Worm (Caenorhabditis elegans) whole organism, L4 larva: Measurements from ENCODE around the gene sdz-37.

ENCODE experiments used
- T20F7.1 ChIP-seq: fragments of 200-800 bp; sonication (Bioruptor generic); optimal IDR thresholded peaks from 2 replicates; lab custom pipeline; 2018; ENCODE audit warnings: mild to moderate bottlenecking, missing genetic modification characterization, missing compliant biosample characterization
- Y5F2A.4 ChIP-seq: fragments of 200-800 bp; sonication (Bioruptor generic); optimal IDR thresholded peaks from 2 replicates; lab custom pipeline; 2018; ENCODE audit warnings: mild to moderate bottlenecking, missing genetic modification characterization, missing compliant biosample characterization
- Y75B8A.6 ChIP-seq: fragments of 200-800 bp; sonication (Bioruptor generic); IDR thresholded peaks from 2 replicates; pipeline ENCODE4 v1.3.6; 2022; ENCODE audit warnings: missing genetic modification reagents, missing genetic modification characterization, missing compliant biosample characterization
- ZK337.2 ChIP-seq: fragments of 200-800 bp; sonication (Bioruptor generic); IDR thresholded peaks from 2 replicates; pipeline ENCODE4 v1.3.6; 2022; ENCODE audit warnings: missing genetic modification reagents, missing genetic modification characterization, missing compliant biosample characterization
- aha-1 ChIP-seq: fragments of 150-350 bp; peaks from one replicate; lab custom pipeline; 2014; ENCODE audit warnings: missing biosample characterization, missing genetic modification characterization
- ceh-28 ChIP-seq: fragments of 150-350 bp; optimal IDR thresholded peaks from 2 replicates; lab custom pipeline; 2014; ENCODE audit warnings: missing biosample characterization, missing genetic modification reagents, missing genetic modification characterization
- ceh-44 ChIP-seq: fragments of 200-800 bp; sonication (Bioruptor generic); IDR thresholded peaks from 2 replicates; pipeline ENCODE4 v1.3.6; 2022; ENCODE audit warnings: missing genetic modification reagents, missing genetic modification characterization, missing compliant biosample characterization
- ces-1 ChIP-seq: fragments of 150-350 bp; sonication (generic microtip); optimal IDR thresholded peaks from 4 replicates; lab custom pipeline; 2014; ENCODE audit warnings: missing biosample characterization, missing genetic modification reagents, missing genetic modification characterization
- ctbp-1 ChIP-seq: fragments of 200-800 bp; sonication (Bioruptor generic); IDR thresholded peaks from 2 replicates; pipeline ENCODE4 v1.3.6; 2022; ENCODE audit warnings: missing genetic modification reagents, missing genetic modification characterization, missing compliant biosample characterization
- daf-19 ChIP-seq: fragments of 200-800 bp; sonication (Bioruptor generic); conservative IDR thresholded peaks from 2 replicates; pipeline ENCODE4 v1.3.6; 2022; ENCODE audit warnings: missing genetic modification characterization, missing compliant biosample characterization
- dmd-6 ChIP-seq: fragments of 200-800 bp; sonication (Bioruptor generic); IDR thresholded peaks from 2 replicates; pipeline ENCODE4 v1.3.6; 2022; ENCODE audit warnings: missing genetic modification reagents, missing genetic modification characterization, missing compliant biosample characterization
- dpl-1 ChIP-seq: fragments of 150-350 bp; optimal IDR thresholded peaks from 2 replicates; lab custom pipeline; 2014; ENCODE audit warnings: missing biosample characterization, missing genetic modification reagents, missing genetic modification characterization
- egl-27 ChIP-seq: sonication (generic microtip); optimal IDR thresholded peaks from 3 replicates; lab custom pipeline; 2017; ENCODE audit warnings: missing biosample characterization, missing genetic modification reagents, missing genetic modification characterization
- fos-1 ChIP-seq: fragments of 150-350 bp; optimal IDR thresholded peaks from 2 replicates; lab custom pipeline; 2014; ENCODE audit warnings: missing biosample characterization, missing genetic modification characterization
- hlh-11 ChIP-seq: fragments of 200-800 bp; sonication (Bioruptor generic); optimal IDR thresholded peaks from 2 replicates; lab custom pipeline; 2018; ENCODE audit warnings: mild to moderate bottlenecking, missing genetic modification characterization, missing compliant biosample characterization
- hlh-30 ChIP-seq: sonication (generic microtip); optimal IDR thresholded peaks from 2 replicates; lab custom pipeline; 2017; ENCODE audit warnings: antibody characterized with exemption, mild to moderate bottlenecking, missing genetic modification characterization, missing compliant biosample characterization; ENCODE audit not compliant: insufficient read depth
- hmg-1.1 ChIP-seq: fragments of 200-800 bp; sonication (Bioruptor generic); IDR thresholded peaks from 2 replicates; pipeline ENCODE4 v1.3.6; 2022; ENCODE audit warnings: missing genetic modification reagents, missing genetic modification characterization, missing compliant biosample characterization
- lim-7 ChIP-seq: fragments of 200-800 bp; sonication (Bioruptor generic); IDR thresholded peaks from 2 replicates; pipeline ENCODE4 v1.3.6; 2022; ENCODE audit warnings: missing genetic modification characterization, missing compliant biosample characterization
- lin-13 ChIP-seq: fragments of 150-350 bp; optimal IDR thresholded peaks from 2 replicates; lab custom pipeline; 2014; ENCODE audit warnings: missing biosample characterization, missing genetic modification reagents, missing genetic modification characterization
- lin-39 ChIP-seq: fragments of 150-350 bp; optimal IDR thresholded peaks from 2 replicates; lab custom pipeline; 2014; ENCODE audit warnings: missing biosample characterization, missing genetic modification reagents, missing genetic modification characterization
- lsy-2 ChIP-seq, 2 experiments: fragments of 150-350 bp in 1 of 2; sonication (generic microtip) in 1 of 2; optimal IDR thresholded peaks; 2 replicates each; lab custom pipeline; 2014 to 2017; ENCODE audit warnings: missing biosample characterization in 2 of 2, missing genetic modification characterization in 2 of 2
- mes-2 ChIP-seq: sonication (generic microtip); optimal IDR thresholded peaks from 2 replicates; lab custom pipeline; 2016; ENCODE audit warnings: missing genotype, mild to moderate bottlenecking, missing genetic modification characterization, missing compliant biosample characterization; ENCODE audit not compliant: poor library complexity, severe bottlenecking
- nhr-102 ChIP-seq: sonication (generic microtip); optimal IDR thresholded peaks from 2 replicates; lab custom pipeline; 2016; ENCODE audit warnings: mild to moderate bottlenecking, missing genetic modification characterization, moderate library complexity, missing compliant biosample characterization
- nhr-111 ChIP-seq: fragments of 200-800 bp; sonication (Bioruptor generic); optimal IDR thresholded peaks from 2 replicates; lab custom pipeline; 2018; ENCODE audit warnings: mild to moderate bottlenecking, missing genetic modification characterization, missing compliant biosample characterization
- nhr-28 ChIP-seq: fragments of 150-350 bp; optimal IDR thresholded peaks from 2 replicates; lab custom pipeline; 2014; ENCODE audit warnings: missing biosample characterization, missing genetic modification characterization
- nhr-42 ChIP-seq: fragments of 200-800 bp; sonication (Bioruptor generic); IDR thresholded peaks from 2 replicates; pipeline ENCODE4 v1.3.6; 2022; ENCODE audit warnings: missing genetic modification characterization, missing compliant biosample characterization
- pha-4 ChIP-seq, 2 experiments: fragments of 150-350 bp in 1 of 2; fragments of 200-800 bp in 1 of 2; sonication (Bioruptor generic) in 1 of 2; IDR thresholded peaks in 1 of 2; optimal IDR thresholded peaks in 1 of 2; 2 replicates each; pipeline versions ENCODE4 v1.3.6 to Lab custom; 2014 to 2022; ENCODE audit warnings: missing genetic modification characterization in 2 of 2, missing genetic modification reagents in 2 of 2, missing biosample characterization in 1 of 2, missing compliant biosample characterization in 1 of 2
- pqm-1 ChIP-seq: sonication (generic microtip); optimal IDR thresholded peaks from 2 replicates; lab custom pipeline; 2017; ENCODE audit warnings: missing biosample characterization, missing genetic modification characterization
- skn-1 ChIP-seq: fragments of 150-350 bp; optimal IDR thresholded peaks from 2 replicates; lab custom pipeline; 2014; ENCODE audit warnings: missing biosample characterization, missing genetic modification characterization
- snpc-1.2 ChIP-seq: fragments of 200-800 bp; sonication (Bioruptor generic); IDR thresholded peaks from 2 replicates; pipeline ENCODE4 v1.3.6; 2022; ENCODE audit warnings: missing genetic modification reagents, missing genetic modification characterization, missing compliant biosample characterization
- spr-3 ChIP-seq: fragments of 200-800 bp; sonication (Bioruptor generic); optimal IDR thresholded peaks from 2 replicates; lab custom pipeline; 2018; ENCODE audit warnings: mild to moderate bottlenecking, missing genetic modification characterization, missing compliant biosample characterization
- zag-1 ChIP-seq: fragments of 150-350 bp; optimal IDR thresholded peaks from 2 replicates; lab custom pipeline; 2014; ENCODE audit warnings: missing biosample characterization, missing genetic modification characterization

Gene sdz-37

DNA sequence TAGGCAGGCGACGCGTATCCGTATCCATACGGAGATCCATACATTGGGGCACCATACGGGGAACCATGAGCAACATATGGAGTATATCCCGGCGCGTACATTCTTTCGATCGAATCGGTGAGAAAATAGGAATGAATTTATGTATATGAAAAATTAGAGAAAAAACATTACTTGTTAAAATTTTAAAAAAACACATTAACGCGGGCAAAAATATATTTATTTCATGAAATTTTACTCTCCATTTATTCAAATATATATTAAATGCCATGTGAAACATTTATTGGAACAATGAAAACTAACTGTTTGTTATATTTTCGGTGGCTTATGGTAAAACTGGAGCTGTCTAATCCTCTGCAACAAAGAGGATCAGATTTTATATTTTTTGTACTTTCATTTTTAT lies 7.1 kb downstream of the sdz-37 start, which contains the start of gene ZK666.2 (continued):
- TF ChIP-seq spr-3, result no peak

DNA sequence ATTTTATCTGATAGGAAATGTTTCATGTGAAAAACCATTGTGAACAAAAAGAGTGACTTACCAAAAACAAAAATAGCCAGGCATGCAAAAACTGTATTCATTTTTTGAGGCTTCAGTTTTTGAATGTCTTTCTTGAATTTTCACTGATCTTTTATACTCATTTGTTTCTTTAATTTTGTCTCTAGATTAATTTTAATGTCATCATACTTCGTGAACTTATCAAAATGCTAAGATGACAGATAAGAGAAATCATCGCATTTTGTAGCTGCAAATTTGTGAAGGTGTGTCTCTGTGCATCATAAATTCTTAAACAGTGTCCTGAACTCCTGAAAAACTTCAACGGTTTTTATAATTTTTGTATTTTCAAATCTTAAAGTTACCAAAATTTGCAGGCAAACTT lies 11.4 kb downstream of the sdz-37 start, which contains the start of gene clec-58:
TSS of gene clec-58 (minus strand) at position 101 of the 400 bp plus-strand sequence.
- no peak for TF ChIP-seq ctbp-1 (GFP tag; lab: Robert Waterston, UW)
- TF ChIP-seq ces-1 (GFP tag; lab: Kevin White, UChicago), result no peak
- no peak for TF ChIP-seq daf-19 (GFP tag; lab: Robert Waterston, UW)
- no peak for TF ChIP-seq Y5F2A.4
- no peak for TF ChIP-seq dmd-6
- no peak for TF ChIP-seq lin-13 (GFP tag; lab: Kevin White, UChicago)
- no peak for TF ChIP-seq ZK337.2 (GFP tag; lab: Robert Waterston, UW)
- TF ChIP-seq lim-7 (GFP tag; lab: Robert Waterston, UW), result no peak
- no peak for TF ChIP-seq nhr-42 (GFP tag; lab: Robert Waterston, UW)
- TF ChIP-seq hmg-1.1 (GFP tag; lab: Robert Waterston, UW), result no peak
- no peak for TF ChIP-seq ceh-28 (tag; lab: Kevin White, UChicago)
- TF ChIP-seq skn-1, result no peak
- TF ChIP-seq dpl-1 (GFP tag; lab: Kevin White, UChicago), result no peak
- no peak for TF ChIP-seq mes-2 (tag; lab: Kevin White, UChicago)
- no peak for TF ChIP-seq T20F7.1 (GFP tag; lab: Kevin White, UChicago)
- TF ChIP-seq, all 104 proteins: peak for 0

DNA sequence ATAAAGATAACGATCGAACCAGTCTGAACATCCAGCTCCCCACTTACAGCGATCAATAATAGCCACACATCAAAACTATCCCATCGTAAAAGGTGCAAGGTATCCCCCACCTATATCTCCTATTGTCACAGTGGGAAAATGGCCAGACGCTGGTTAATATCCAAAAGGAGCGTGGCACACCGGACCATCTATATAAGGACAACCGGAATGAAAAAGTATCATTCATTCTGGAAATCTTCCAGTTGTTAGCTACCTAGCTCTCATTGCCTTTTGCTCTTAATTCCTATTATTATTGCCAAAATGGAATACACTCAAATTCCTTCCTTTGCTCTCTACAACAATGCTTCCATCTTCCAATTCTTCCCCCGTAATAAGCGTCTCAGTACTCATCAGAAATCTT lies 12.3 kb downstream of the sdz-37 start, which contains the start of gene ZK666.4:
TSS of gene ZK666.4 (plus strand) at position 301 of the 400 bp plus-strand sequence.
- TF ChIP-seq Y75B8A.6 (GFP tag; lab: Robert Waterston, UW) (no peak), lin-39 (no peak), fos-1 (tag; lab: Kevin White, UChicago) (no peak), egl-27 (tag; lab: Kevin White, UChicago) (no peak), snpc-1.2 (GFP tag; lab: Robert Waterston, UW) (no peak), aha-1 (no peak), zag-1 (tag; lab: Kevin White, UChicago) (no peak), daf-19 (GFP tag; lab: Robert Waterston, UW) (no peak), pha-4 (GFP tag; IDR thresholded peaks at IDR 0.05; lab: Robert Waterston, UW) (no peak), pha-4 (tag; optimal IDR thresholded peaks at IDR 0.05; lab: Kevin White, UChicago) (no peak)

- TF ChIP-seq nhr-111 (GFP tag; lab: Kevin White, UChicago) (no peak), lsy-2 (tag; optimal IDR thresholded peaks at IDR 0.05; lab: Kevin White, UChicago) (no peak), ceh-44 (GFP tag; lab: Robert Waterston, UW) (no peak), zag-1 (tag; lab: Kevin White, UChicago) (no peak), hlh-30 (no peak), nhr-102 (tag; lab: Kevin White, UChicago) (no peak)
Measured at ce11 chrII:10479348-10479747, 14.7 kb downstream of the sdz-37 start, which contains the start of gene clec-59. Gene clec-59, minus strand, starts transcription at chrII:10479448.

ce11 chrII:10480043-10480442 lies 15.4 kb downstream of the sdz-37 start:
- TF ChIP-seq aha-1 (peak; percentile 91), ZK337.2 (GFP tag; lab: Robert Waterston, UW) (no peak)

DNA sequence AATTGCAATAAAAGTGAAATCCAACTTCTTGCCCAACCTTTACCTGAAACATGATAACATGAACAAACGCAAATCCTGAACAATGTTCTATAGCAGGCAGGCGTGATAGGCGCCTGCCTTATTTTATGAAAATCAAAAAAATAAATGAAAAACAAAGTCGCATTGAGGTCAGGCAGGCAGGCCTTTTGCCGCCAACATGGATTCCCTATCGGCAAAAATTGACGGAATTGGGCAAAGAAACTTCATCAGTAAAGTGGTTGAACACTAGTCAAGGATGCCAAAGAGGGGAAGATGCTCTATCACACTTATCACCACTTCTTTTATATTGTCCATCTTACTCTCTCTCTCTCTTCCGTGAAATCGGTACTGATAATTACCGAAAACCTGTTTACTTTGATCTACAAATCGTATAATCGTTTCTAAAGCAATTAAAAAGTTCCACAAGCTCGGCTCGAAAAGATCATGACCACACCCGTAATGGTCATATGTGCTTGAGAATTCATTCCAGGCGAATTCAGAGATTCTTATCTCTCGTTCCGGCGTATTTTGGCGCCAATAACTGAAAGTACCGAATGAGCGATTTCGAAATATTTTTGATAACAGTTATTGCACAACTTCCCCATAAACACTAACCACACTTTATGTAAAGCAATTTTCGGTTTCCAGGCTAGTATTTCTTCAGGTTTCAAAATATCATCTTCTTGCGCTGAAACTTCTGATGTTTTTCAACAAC lies 17.3 kb downstream of the sdz-37 start, which contains the start of the genes clec-60 and ZK666.11:
TSS of gene clec-60 (minus strand) at position 51 of the 733 bp plus-strand sequence.
TSS of gene ZK666.11 (plus strand) at position 699 of the 733 bp plus-strand sequence.
- peak; percentile 73 for TF ChIP-seq nhr-28 (tag; lab: Kevin White, UChicago)
- no peak for TF ChIP-seq aha-1
- peak; percentile 27; the same call in 1 of the 2 replicates for TF ChIP-seq dmd-6
- peak; percentile 37 for TF ChIP-seq hlh-11 (tag; lab: Kevin White, UChicago)
- peak; percentile 2 for TF ChIP-seq pqm-1
- TF ChIP-seq, all 104 proteins: peak for 4
